Worm (Caenorhabditis elegans): ENCODE results near the gene syf-3.

Gene syf-3

DNA sequence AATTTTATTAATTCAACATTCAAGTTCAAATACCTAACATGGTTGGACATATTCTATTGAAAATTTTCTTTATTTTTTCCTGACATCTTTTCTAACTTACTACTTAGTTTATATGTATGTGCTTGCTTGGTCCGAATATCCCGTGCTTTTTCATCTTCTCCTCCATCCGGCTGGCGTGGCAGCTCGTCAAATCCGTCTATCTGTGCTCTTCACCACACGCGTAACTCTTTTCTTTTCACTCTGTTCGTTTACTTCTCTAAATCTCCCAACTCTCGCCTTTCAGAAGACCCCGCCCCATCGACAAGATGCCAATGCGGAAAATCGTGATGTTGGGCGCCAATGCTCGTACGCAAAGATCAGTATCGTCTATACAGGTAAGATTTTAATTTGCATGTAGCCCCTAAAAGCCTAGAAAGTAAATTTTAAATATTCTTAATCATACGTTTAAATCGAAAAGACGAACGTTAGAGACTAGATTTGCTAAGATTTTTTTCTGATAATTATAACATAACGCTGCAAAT is 24.9 kb downstream of the syf-3 start:
- TF ChIP-seq lin-39 (tag; optimal IDR thresholded peaks at IDR 0.05) (peak; percentile 36), lsy-12 (tag; optimal IDR thresholded peaks at IDR 0.05) (no peak), nfya-1 (tag; optimal IDR thresholded peaks at IDR 0.05; ENCODE audit: insufficient read depth) (peak; percentile 53)

DNA sequence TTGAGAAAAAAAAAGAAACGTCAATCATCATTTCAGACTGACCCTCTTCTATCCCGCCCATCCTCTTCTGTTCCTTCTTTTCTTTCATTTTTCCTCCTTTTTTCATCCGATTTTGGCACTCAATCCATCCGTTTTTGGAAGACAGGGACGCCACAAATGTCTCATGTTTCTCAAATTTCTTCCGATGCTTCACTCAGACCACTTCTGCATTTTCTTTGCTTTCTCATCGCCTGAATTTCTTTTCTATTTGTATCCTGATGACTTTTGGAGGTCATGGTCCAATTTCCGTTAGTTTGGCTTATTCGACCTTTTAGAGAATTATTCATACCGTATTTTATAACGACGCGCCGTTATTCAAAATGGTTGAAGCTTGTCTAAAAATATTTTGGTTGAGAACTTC is 32.8 kb downstream of the syf-3 start:
- TF ChIP-seq nhr-28 (tag; optimal IDR thresholded peaks at IDR 0.05) (no peak), egl-27 (tag; optimal IDR thresholded peaks at IDR 0.05) (no peak), mdl-1 (tag; optimal IDR thresholded peaks at IDR 0.05) (no peak), nhr-76 (tag; optimal IDR thresholded peaks at IDR 0.05) (no peak), elt-1 (tag; optimal IDR thresholded peaks at IDR 0.05) (no peak), R02D3.7 (tag; optimal IDR thresholded peaks at IDR 0.05) (no peak), snpc-4 (tag; optimal IDR thresholded peaks at IDR 0.05) (no peak)

DNA sequence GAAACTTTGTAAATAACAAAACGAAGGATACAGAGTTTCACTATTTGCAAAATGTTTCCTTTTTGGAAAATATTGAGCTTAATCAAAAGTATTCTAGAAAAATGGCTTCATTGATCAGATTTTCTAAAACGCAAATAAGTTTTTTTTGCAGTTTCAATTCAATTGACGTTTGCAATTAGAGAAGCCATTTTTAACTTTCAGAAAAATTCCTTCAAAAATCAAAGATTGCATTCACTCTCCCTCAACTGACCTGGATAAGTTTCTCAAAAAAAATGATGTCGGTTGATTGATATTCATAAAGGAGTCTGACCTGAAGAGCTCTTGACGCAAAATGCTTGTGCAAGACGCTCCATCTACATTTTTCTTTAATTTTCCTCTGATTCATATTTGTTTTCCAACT is 33.9 kb downstream of the syf-3 start:
- no peak for TF ChIP-seq snpc-4 (tag; optimal IDR thresholded peaks at IDR 0.05)
- TF ChIP-seq ceh-28 (tag; optimal IDR thresholded peaks at IDR 0.05) = no peak
- no peak for TF ChIP-seq nhr-77 (tag; optimal IDR thresholded peaks at IDR 0.05)
- TF ChIP-seq ZK546.5 (tag; optimal IDR thresholded peaks at IDR 0.05) = no peak
- TF ChIP-seq nfya-1 (tag; optimal IDR thresholded peaks at IDR 0.05; ENCODE audit: insufficient read depth) = no peak
- TF ChIP-seq aly-2 (tag; optimal IDR thresholded peaks at IDR 0.05) = no peak
- TF ChIP-seq ceh-82 (tag; optimal IDR thresholded peaks at IDR 0.05) = no peak
- no peak for TF ChIP-seq R02D3.7 (tag; optimal IDR thresholded peaks at IDR 0.05)
- no peak for TF ChIP-seq mml-1 (tag; optimal IDR thresholded peaks at IDR 0.05)
- TF ChIP-seq skn-1 (tag; optimal IDR thresholded peaks at IDR 0.05) = no peak
- TF ChIP-seq unc-62 (GFP tag; optimal IDR thresholded peaks at IDR 0.05) = no peak
- no peak for TF ChIP-seq nhr-12 (tag; optimal IDR thresholded peaks at IDR 0.05)
- TF ChIP-seq elt-3 (tag; optimal IDR thresholded peaks at IDR 0.05) = no peak
- TF ChIP-seq nhr-25 (tag; optimal IDR thresholded peaks at IDR 0.05) = no peak
- TF ChIP-seq nhr-11 (tag; optimal IDR thresholded peaks at IDR 0.05) = no peak
- TF ChIP-seq egl-5 (tag; optimal IDR thresholded peaks at IDR 0.05) = no peak
- no peak for TF ChIP-seq elt-1 (tag; optimal IDR thresholded peaks at IDR 0.05)
- TF ChIP-seq jun-1 (tag; optimal IDR thresholded peaks at IDR 0.05) = no peak
- TF ChIP-seq nhr-23 (tag; optimal IDR thresholded peaks at IDR 0.05) = no peak

DNA sequence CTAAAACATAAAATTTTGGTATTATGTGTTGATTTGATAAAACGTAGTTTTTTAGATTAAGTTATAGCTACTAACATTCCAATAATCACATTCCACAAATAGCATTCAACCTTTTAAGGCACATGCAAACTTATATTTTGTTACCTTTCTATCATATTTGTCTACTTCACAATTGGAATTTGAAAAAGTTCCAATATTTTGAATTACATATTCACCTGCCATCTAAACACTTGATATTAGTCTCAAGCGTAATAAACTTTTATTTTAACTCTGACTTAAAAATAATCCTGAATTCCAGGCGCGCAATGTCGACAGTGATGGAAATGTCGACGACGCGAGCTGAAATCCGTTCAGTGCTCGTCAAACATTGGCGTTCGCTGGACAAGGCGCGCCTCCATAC is 35.9 kb downstream of the syf-3 start, which contains the start of gene acy-2:
TSS of gene acy-2 (plus strand) at position 301 of the 400 bp plus-strand sequence.
- TF ChIP-seq nhr-67 (tag; optimal IDR thresholded peaks at IDR 0.05) = no peak
- TF ChIP-seq egl-27 (tag; optimal IDR thresholded peaks at IDR 0.05) = no peak
- TF ChIP-seq R02D3.7 (tag; optimal IDR thresholded peaks at IDR 0.05) = no peak
- TF ChIP-seq hmg-11 (tag; optimal IDR thresholded peaks at IDR 0.05) = no peak
- no peak for TF ChIP-seq nhr-76 (tag; optimal IDR thresholded peaks at IDR 0.05)
- no peak for TF ChIP-seq lin-15B (tag; optimal IDR thresholded peaks at IDR 0.05)
- no peak for TF ChIP-seq ceh-16 (tag; optimal IDR thresholded peaks at IDR 0.05)
- TF ChIP-seq nhr-77 (tag; optimal IDR thresholded peaks at IDR 0.05) = no peak
- no peak for TF ChIP-seq ztf-11 (tag; optimal IDR thresholded peaks at IDR 0.05)
- TF ChIP-seq snpc-4 (tag; optimal IDR thresholded peaks at IDR 0.05) = no peak
- TF ChIP-seq ceh-9 (tag; optimal IDR thresholded peaks at IDR 0.05) = no peak
- no peak for TF ChIP-seq ZK546.5 (tag; optimal IDR thresholded peaks at IDR 0.05)
- TF ChIP-seq lin-39 (tag; optimal IDR thresholded peaks at IDR 0.05) = no peak

DNA sequence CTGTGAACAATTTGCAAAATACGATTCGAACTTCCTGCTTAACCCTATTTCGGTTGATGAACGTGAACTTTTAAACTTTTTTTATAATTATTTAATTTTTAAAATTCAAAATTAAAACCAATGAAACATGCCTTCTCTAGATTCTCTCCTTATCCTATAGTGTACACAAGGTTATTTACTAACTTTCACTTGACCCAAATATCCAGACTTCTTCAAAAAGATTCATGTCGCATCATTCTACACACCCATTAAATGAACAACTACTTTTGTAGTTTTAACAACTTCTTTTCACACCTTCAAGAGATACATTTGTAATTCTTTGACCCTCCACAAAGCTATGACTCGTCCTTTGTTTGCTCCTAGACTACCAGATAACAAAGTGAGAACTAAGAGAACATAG is 42.9 kb downstream of the syf-3 start:
- TF ChIP-seq fkh-10 (GFP tag; optimal IDR thresholded peaks at IDR 0.05) (no peak), nhr-23 (tag; optimal IDR thresholded peaks at IDR 0.05) (peak; percentile 72), aly-2 (tag; optimal IDR thresholded peaks at IDR 0.05) (no peak), nhr-67 (tag; optimal IDR thresholded peaks at IDR 0.05) (no peak), unc-39 (tag; optimal IDR thresholded peaks at IDR 0.05) (no peak), elt-1 (tag; optimal IDR thresholded peaks at IDR 0.05) (no peak), egl-27 (tag; optimal IDR thresholded peaks at IDR 0.05) (no peak), pha-4 (tag; optimal IDR thresholded peaks at IDR 0.05) (no peak)
